Fruit fly (Drosophila melanogaster): ENCODE data around the gene CG15534.

DNA sequence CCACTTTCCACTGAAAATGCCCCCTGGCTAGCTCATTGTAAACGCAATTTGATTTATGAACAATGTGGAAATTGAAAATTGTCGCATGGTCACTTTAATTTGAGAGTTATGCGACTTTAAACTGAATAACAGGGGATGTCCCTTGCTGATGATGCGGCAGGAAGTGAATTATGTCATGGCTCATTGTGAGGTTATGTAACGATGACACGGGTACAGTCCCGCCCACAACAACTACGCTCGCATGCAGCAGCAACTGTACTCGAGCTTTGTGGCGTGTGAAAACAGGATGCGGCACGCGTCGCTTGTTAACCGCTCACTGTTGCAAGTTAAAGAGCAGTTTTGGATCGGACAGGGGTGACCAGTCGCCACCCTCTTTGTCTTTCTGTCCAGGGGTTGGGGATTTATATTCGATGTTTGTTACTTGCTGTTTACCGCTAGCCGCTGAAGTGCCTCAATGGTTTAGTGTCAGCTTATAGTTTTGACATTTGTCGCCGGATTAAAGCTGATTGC is 15.0 kb upstream of the CG15534 start:
- TF ChIP-seq Abd-B (GFP tag; optimal IDR thresholded peaks at IDR 0.05) (no peak), Hr78 (GFP tag; optimal IDR thresholded peaks at IDR 0.05) (no peak), psq (GFP tag; optimal IDR thresholded peaks at IDR 0.05) (no peak), CG9705 (GFP tag; optimal IDR thresholded peaks at IDR 0.05) (no peak), dmrt93B (GFP tag; optimal IDR thresholded peaks at IDR 0.05) (no peak), Rel (GFP tag; optimal IDR thresholded peaks at IDR 0.05) (no peak), Rel (tag; optimal IDR thresholded peaks at IDR 0.05) (no peak), Myc (optimal IDR thresholded peaks at IDR 0.05) (no peak), Dfd (GFP tag; optimal IDR thresholded peaks at IDR 0.05) (no peak), lola (GFP tag; optimal IDR thresholded peaks at IDR 0.05) (no peak), HLH106 (tag; optimal IDR thresholded peaks at IDR 0.05) (no peak), pan (optimal IDR thresholded peaks at IDR 0.05) (no peak), usp (GFP tag; optimal IDR thresholded peaks at IDR 0.05) (no peak), h (GFP tag; optimal IDR thresholded peaks at IDR 0.05) (no peak)

Data from whole organism, wandering third instar larva.